Worm (Caenorhabditis elegans) whole organism, L2 larva: ENCODE data around the gene sqt-1.

ENCODE experiments used
- C34F6.9 ChIP-seq: fragments of 150-350 bp; optimal IDR thresholded peaks from 2 replicates; lab custom pipeline; 2014; ENCODE audit warnings: missing biosample characterization, missing genetic modification characterization
- R02D3.7 ChIP-seq: fragments of 150-350 bp; optimal IDR thresholded peaks from 2 replicates; lab custom pipeline; 2014; ENCODE audit warnings: missing biosample characterization, missing genetic modification characterization
- Y55F3AM.14 ChIP-seq: fragments of 200-800 bp; sonication (Bioruptor generic); optimal IDR thresholded peaks from 2 replicates; lab custom pipeline; 2018; ENCODE audit warnings: mild to moderate bottlenecking, missing genetic modification characterization, missing compliant biosample characterization
- ama-1 ChIP-seq: fragments of 150-350 bp; optimal IDR thresholded peaks from 2 replicates; lab custom pipeline; 2018; ENCODE audit warnings: inconsistent platforms
- blmp-1 ChIP-seq: sonication (generic microtip); optimal IDR thresholded peaks from 2 replicates; lab custom pipeline; 2017; ENCODE audit warnings: missing genetic modification characterization, mild to moderate bottlenecking, missing compliant biosample characterization, antibody characterized with exemption, moderate library complexity; ENCODE audit not compliant: insufficient read depth
- ceh-16 ChIP-seq: fragments of 150-350 bp; optimal IDR thresholded peaks from 2 replicates; lab custom pipeline; 2014; ENCODE audit warnings: missing biosample characterization, missing genetic modification characterization
- ceh-82 ChIP-seq: fragments of 150-350 bp; optimal IDR thresholded peaks from 2 replicates; lab custom pipeline; 2014; ENCODE audit warnings: missing biosample characterization, missing genetic modification characterization
- dmd-4 ChIP-seq: sonication (generic microtip); optimal IDR thresholded peaks from 2 replicates; lab custom pipeline; 2017; ENCODE audit warnings: missing biosample characterization, missing genetic modification characterization
- elt-3 ChIP-seq: sonication (generic microtip); optimal IDR thresholded peaks from 2 replicates; lab custom pipeline; 2017; ENCODE audit warnings: missing biosample characterization, missing genetic modification characterization
- lin-11 ChIP-seq: fragments of 150-350 bp; sonication (generic microtip); optimal IDR thresholded peaks from 2 replicates; lab custom pipeline; 2014; ENCODE audit warnings: missing biosample characterization, missing genetic modification characterization, inconsistent platforms, mixed read lengths
- lin-13 ChIP-seq: fragments of 150-350 bp; optimal IDR thresholded peaks from 2 replicates; lab custom pipeline; 2014; ENCODE audit warnings: missing biosample characterization, missing genetic modification reagents, missing genetic modification characterization
- lsy-2 ChIP-seq, 2 experiments: fragments of 150-350 bp in 1 of 2; sonication (generic microtip) in 1 of 2; optimal IDR thresholded peaks; 2 replicates each; lab custom pipeline; 2014 to 2017; ENCODE audit warnings: missing biosample characterization in 2 of 2, missing genetic modification characterization in 2 of 2
- mdl-1 ChIP-seq, 2 experiments: fragments of 150-350 bp in 1 of 2; sonication (generic microtip) in 1 of 2; optimal IDR thresholded peaks; 2 replicates each; lab custom pipeline; 2017; ENCODE audit warnings: missing biosample characterization in 2 of 2, missing genetic modification characterization in 2 of 2
- nhr-10 ChIP-seq: sonication (generic microtip); optimal IDR thresholded peaks from 2 replicates; lab custom pipeline; 2017; ENCODE audit warnings: missing biosample characterization, missing genetic modification characterization
- nhr-11 ChIP-seq: fragments of 150-350 bp; optimal IDR thresholded peaks from 2 replicates; lab custom pipeline; 2014; ENCODE audit warnings: missing biosample characterization, missing genetic modification characterization
- nhr-12 ChIP-seq: fragments of 150-350 bp; optimal IDR thresholded peaks from 2 replicates; lab custom pipeline; 2014; ENCODE audit warnings: missing biosample characterization, missing genetic modification characterization
- nhr-129 ChIP-seq: fragments of 150-350 bp; optimal IDR thresholded peaks from 2 replicates; lab custom pipeline; 2014; ENCODE audit warnings: missing biosample characterization, missing genetic modification characterization
- nhr-21 ChIP-seq: fragments of 150-350 bp; optimal IDR thresholded peaks from 2 replicates; lab custom pipeline; 2014; ENCODE audit warnings: missing biosample characterization, missing genetic modification characterization
- nhr-23 ChIP-seq: fragments of 150-350 bp; optimal IDR thresholded peaks from 2 replicates; lab custom pipeline; 2014; ENCODE audit warnings: missing biosample characterization, missing genetic modification reagents, missing genetic modification characterization
- nhr-237 ChIP-seq: fragments of 150-350 bp; optimal IDR thresholded peaks from 2 replicates; lab custom pipeline; 2014; ENCODE audit warnings: missing biosample characterization, missing genetic modification characterization
- nhr-77 ChIP-seq: fragments of 150-350 bp; optimal IDR thresholded peaks from 2 replicates; lab custom pipeline; 2014; ENCODE audit warnings: missing biosample characterization, missing genetic modification characterization
- peb-1 ChIP-seq: fragments of 150-350 bp; optimal IDR thresholded peaks from 2 replicates; lab custom pipeline; 2014; ENCODE audit warnings: missing biosample characterization, missing genetic modification characterization
- sem-4 ChIP-seq: fragments of 150-350 bp; optimal IDR thresholded peaks from 2 replicates; lab custom pipeline; 2014; ENCODE audit warnings: missing biosample characterization, missing genetic modification reagents, missing genetic modification characterization
- skn-1 ChIP-seq: sonication (generic microtip); optimal IDR thresholded peaks from 2 replicates; lab custom pipeline; 2017; ENCODE audit warnings: missing biosample characterization, missing genetic modification characterization
- sma-3 ChIP-seq: sonication (generic microtip); optimal IDR thresholded peaks from 2 replicates; lab custom pipeline; 2016; ENCODE audit warnings: missing genetic modification reagents, missing genetic modification characterization, missing compliant biosample characterization
- snpc-4 ChIP-seq: fragments of 150-350 bp; optimal IDR thresholded peaks from 2 replicates; lab custom pipeline; 2014; ENCODE audit warnings: missing biosample characterization, missing genetic modification characterization
- unc-55 ChIP-seq: fragments of 150-350 bp; sonication (generic microtip); optimal IDR thresholded peaks from 3 replicates; lab custom pipeline; 2014; ENCODE audit warnings: missing biosample characterization, missing genetic modification reagents, missing genetic modification characterization
- unc-62 ChIP-seq: fragments of 150-350 bp; optimal IDR thresholded peaks from 2 replicates; lab custom pipeline; 2014; ENCODE audit warnings: missing biosample characterization, missing genetic modification reagents, missing genetic modification characterization
- zag-1 ChIP-seq: fragments of 150-350 bp; optimal IDR thresholded peaks from 2 replicates; lab custom pipeline; 2014; ENCODE audit warnings: missing biosample characterization, missing genetic modification characterization
- ztf-11 ChIP-seq: sonication (generic microtip); optimal IDR thresholded peaks from 2 replicates; lab custom pipeline; 2017; ENCODE audit warnings: missing biosample characterization, missing genetic modification characterization
- ztf-4 ChIP-seq: fragments of 150-350 bp; optimal IDR thresholded peaks from 2 replicates; lab custom pipeline; 2014; ENCODE audit warnings: missing biosample characterization, missing genetic modification characterization

The sqt-1 gene

DNA sequence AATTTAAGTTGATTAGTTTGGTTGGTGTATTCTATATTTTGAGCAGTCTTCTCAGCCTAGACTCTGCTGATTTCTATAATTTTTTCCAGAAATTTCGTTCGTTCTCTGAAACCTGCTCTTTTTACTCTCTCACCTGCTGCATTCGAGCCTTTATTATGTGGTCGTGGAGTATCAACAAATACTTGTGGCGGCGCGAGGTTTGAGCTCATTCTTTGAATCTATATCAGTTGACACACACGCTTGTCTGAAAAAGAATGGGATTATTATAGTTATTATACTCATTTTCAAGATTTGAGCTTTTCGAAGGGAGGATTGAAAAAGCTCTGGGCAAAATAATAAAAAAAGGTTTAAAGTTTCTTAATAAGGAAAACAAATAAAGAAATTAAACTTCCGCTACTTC lies 38.4 kb upstream of the sqt-1 start:
- TF ChIP-seq lin-13 (GFP tag; lab: Kevin White, UChicago) (no peak), R02D3.7 (tag; lab: Kevin White, UChicago) (no peak), lin-11 (tag; lab: Kevin White, UChicago) (peak; percentile 9), ztf-4 (tag; lab: Kevin White, UChicago) (no peak), ceh-16 (tag; lab: Kevin White, UChicago) (no peak)

DNA sequence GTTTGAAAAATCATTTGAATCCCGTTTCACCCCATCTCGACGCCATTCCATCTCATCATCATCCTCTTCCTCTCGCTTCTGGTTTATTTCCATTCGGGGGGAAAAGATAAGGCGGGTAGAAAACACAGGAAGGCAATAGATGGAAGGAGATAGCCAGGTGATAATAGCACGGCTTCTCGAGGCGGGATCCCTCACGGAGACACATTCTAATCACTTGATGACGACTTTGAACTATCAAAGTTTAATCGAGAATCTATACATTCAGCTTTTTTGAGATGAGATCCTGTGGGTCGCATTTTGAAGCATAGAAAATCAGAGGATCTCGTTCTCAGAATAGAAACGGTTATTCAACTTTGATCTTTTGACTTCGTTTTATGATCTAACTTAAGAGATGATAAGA lies 34.3 kb upstream of the sqt-1 start, which contains the start of gene C33B4.2:
Gene C33B4.2 (minus strand): TSS at position 165 of the 400 bp plus-strand sequence.
- TF ChIP-seq zag-1: no peak
- TF ChIP-seq nhr-21 (tag; lab: Kevin White, UChicago): peak; percentile 46
- TF ChIP-seq, all 48 proteins: peak for 1

DNA sequence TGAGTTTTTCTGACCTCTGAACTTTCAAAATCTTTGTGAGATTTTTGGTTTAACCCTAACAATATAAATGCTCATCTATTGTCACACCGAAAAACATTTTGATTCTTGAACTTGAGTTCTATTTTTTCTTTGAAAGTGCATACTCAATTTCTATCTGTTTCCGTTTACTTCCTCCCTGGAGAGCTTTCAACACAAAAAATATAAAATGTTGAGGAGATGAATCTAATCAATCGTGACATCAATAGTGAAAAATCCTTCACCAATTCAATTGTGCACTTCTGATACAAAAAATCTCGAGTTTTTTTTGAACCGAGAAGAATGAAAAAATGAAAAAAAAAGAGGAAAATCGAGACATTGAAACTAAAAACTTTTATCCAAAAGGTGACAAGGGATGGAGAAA lies 24.1 kb upstream of the sqt-1 start:
- no peak for TF ChIP-seq nhr-10
- no peak for TF ChIP-seq unc-55 (GFP tag; lab: Kevin White, UChicago)
- TF ChIP-seq ztf-11: no peak
- TF ChIP-seq C34F6.9 (tag; lab: Kevin White, UChicago): no peak
- no peak for TF ChIP-seq sem-4
- no peak for TF ChIP-seq Y55F3AM.14 (GFP tag; lab: Kevin White, UChicago)
- TF ChIP-seq ceh-82: no peak
- TF ChIP-seq unc-62 (GFP tag; lab: Kevin White, UChicago): no peak
- TF ChIP-seq snpc-4: no peak
- no peak for TF ChIP-seq peb-1 (tag; lab: Kevin White, UChicago)
- TF ChIP-seq nhr-11 (tag; lab: Kevin White, UChicago): no peak

DNA sequence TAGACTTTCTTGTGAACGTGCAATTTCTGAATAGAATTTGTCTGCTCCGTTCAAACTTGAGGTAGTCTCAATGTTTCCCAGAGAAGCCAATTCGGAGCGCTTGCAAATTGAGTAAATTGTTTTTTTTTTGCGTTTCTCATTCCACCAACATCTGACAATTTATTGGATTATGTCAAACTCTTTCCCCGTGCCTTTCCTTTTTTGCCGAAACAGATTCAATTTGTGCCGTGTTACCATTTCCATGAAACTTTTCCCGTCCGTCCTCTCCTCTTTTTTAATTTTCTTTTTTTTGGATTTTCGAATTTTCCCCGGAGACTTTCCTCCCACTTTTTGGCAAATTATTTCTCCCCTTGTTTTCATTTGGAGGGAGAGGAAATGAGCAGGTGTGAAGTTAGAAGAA lies 15.8 kb upstream of the sqt-1 start:
- TF ChIP-seq unc-55 (GFP tag; lab: Kevin White, UChicago) (no peak), sem-4 (no peak), zag-1 (no peak), snpc-4 (no peak), dmd-4 (tag; lab: Kevin White, UChicago) (no peak), C34F6.9 (tag; lab: Kevin White, UChicago) (no peak), elt-3 (no peak), lin-13 (GFP tag; lab: Kevin White, UChicago) (no peak), ztf-4 (tag; lab: Kevin White, UChicago) (no peak), nhr-77 (tag; lab: Kevin White, UChicago) (no peak), nhr-237 (no peak), skn-1 (tag; lab: Kevin White, UChicago) (no peak), nhr-21 (tag; lab: Kevin White, UChicago) (no peak), nhr-23 (tag; lab: Kevin White, UChicago) (no peak), nhr-129 (tag; lab: Kevin White, UChicago) (no peak), sma-3 (no peak)

DNA sequence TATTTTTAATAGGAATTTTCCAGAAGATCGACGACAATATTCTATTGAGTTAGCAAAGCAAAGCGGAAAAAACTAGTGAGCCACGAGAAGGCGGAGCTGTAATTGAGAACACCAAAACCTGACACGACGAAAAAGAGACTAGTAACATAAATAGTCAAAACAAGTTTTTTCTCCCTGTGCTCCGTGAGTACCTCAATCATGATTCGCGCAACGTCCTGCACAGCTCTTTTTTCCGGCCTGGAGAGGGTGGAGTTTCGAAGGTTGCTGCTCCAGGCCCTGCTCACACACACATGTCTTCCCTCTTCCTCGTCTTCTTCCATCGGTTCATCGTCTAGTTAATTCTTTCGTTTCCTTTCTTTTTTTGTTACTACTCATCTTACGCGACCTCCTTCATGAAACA lies 14.0 kb upstream of the sqt-1 start, which contains the start of gene clh-2:
Gene clh-2 (plus strand): TSS at position 301 of the 400 bp plus-strand sequence.
- TF ChIP-seq nhr-11 (tag; lab: Kevin White, UChicago) (no peak), ztf-11 (no peak), sem-4 (no peak), ztf-4 (tag; lab: Kevin White, UChicago) (no peak), blmp-1 (no peak), lsy-2 (tag; optimal IDR thresholded peaks at IDR 0.05; lab: Kevin White, UChicago) (no peak), Y55F3AM.14 (GFP tag; lab: Kevin White, UChicago) (no peak), unc-55 (GFP tag; lab: Kevin White, UChicago) (no peak)

DNA sequence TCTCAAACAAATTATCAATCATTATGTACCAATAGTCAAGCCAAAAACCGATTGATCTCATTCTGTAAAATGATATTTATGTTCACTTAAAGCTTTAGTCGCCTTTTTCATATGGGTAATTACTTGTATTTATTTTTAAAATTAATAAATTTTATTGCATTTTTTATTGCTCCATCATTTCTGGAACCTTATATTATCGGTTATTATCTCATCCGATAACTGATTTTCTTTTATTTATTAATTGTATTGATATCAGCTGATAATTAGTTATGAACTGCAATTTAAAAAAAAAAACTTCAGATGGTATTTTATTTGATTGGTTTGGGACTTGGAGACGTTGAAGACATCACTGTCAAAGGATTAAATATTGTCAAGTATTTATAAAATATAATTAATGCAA lies 12.3 kb upstream of the sqt-1 start, which contains the start of gene dph-5:
Gene dph-5 (plus strand): TSS at position 301 of the 400 bp plus-strand sequence.
- TF ChIP-seq lin-13 (GFP tag; lab: Kevin White, UChicago): no peak
- no peak for TF ChIP-seq nhr-10
- no peak for TF ChIP-seq nhr-12 (tag; lab: Kevin White, UChicago)
- TF ChIP-seq mdl-1 (tag; optimal IDR thresholded peaks at IDR 0.05; lab: Kevin White, UChicago): no peak
- no peak for TF ChIP-seq ama-1
- TF ChIP-seq lin-11 (tag; lab: Kevin White, UChicago): no peak
- no peak for TF ChIP-seq unc-62 (GFP tag; lab: Kevin White, UChicago)
